Fruit fly (Drosophila melanogaster) whole organism, larva: ENCODE data around the gene CG42337.

Experiments used
- noc ChIP-seq: fragments of 200-800 bp; sonication (Bioruptor generic); optimal IDR thresholded peaks from 3 replicates; lab custom pipeline; 2019; ENCODE audit warnings: missing biosample characterization, mild to moderate bottlenecking, missing genetic modification characterization, moderate library complexity

Gene CG42337

DNA sequence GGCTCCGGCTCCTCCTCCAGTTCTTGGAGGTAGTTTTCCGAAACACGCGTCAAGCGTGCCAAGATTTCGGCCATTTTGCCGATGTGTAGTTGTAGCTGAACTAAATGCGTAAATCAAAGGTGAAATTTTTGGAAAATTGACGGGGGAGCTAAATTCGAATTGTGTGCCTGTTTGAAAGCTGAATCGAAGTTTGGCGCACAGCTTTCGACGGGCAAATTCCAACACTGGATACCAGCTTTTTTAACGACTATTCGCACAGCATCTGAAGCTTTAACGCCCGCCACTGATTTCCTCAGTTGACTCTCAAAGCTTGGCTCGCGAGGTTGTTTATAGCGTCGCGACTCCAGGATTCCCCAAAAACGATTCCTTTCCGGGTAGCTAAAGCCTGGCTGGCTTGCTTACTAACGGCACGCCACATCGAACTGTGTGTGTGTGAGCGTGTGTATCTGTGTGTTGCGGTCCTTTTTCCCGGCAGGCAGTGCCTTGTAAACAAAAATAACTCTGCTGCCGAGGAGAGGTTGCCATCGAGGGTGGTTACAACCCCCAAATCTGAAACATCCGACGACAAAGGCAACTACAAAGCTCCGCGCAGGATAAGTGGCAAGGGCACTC lies 16.9 kb upstream of the CG42337 start, which contains the start of the genes CG10510 and CG10508:
Gene CG10510 (minus strand): TSS at position 164 of the 612 bp plus-strand sequence.
Gene CG10508 (plus strand): TSS at position 295 of the 612 bp plus-strand sequence.
- TF ChIP-seq noc: no peak

DNA sequence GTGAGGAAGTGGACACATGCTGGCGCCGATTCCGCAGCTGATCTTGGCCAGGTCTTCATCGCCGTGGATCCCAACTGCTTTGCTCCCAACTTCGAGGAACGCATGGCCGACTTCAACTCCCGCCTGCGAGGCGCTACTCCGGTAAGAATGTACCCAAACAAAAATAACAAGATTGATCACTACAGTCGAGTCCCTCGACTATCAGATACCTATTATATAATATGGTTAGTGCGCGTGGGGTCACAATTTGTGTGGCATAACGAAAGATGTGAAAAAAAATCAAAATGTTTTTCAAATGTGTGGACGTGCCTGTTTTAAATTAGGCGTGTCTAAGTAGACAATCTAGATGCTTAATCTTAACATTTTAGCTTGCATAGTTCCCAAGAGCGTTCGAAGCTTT lies 13.3 kb upstream of the CG42337 start:
- no peak for TF ChIP-seq noc

DNA sequence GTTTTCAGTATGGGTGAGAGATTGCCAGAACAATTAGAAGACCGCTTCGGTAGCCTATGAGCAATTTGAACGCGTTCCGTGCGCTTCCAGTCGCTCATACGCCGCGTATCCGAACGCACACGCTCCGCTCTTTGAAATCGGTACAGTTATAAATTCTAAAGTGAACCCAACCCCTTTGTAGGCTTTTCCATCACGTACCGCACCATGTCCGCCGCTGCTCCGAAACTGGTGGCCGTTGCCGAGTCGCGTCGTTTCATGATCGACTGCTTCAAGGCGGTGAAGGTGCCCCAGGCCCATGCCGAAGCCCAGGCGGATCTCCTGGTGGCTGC lies 12.3 kb upstream of the CG42337 start:
- no peak for TF ChIP-seq noc

DNA sequence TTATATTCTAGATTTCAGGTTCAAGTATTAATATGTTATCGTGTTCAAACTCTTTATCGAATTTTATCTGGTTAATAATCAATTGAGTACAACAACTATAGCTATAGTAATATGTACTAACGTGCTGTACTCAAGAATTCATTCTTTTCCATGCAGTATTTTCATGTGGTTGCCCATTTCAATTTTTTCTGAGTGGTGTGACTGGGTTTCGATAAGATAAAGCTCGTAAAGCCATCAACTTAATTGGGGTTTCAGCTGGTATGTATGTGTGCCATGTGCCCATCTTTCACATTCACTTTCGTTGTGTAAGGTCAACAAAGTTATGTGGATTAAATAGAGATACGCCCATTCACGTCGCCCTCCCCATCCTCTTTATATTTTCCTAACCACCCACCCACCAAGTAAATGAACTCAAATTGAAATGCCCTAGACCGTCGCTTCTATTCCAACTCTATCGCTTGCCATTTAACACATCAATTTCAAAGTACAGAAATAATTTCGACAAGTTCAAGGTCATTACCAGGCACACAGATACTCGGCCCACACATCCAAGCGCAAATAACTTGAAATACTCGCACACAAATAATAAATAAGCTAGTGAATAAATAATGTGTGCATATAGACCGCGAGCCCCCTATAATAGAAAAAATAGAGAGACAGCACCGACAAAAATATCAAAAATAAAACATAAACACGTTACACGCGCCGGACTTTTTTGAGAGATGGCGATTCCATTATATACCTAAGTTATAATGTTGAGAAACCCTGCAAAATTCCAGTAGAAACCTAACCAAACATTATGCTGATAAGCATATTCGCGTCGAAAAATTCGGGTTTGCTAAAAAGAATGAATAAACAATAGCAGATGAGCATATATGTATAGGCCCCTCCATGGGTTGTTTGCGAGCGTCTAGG lies 11.7 kb upstream of the CG42337 start:
- peak; percentile 79 for TF ChIP-seq noc

DNA sequence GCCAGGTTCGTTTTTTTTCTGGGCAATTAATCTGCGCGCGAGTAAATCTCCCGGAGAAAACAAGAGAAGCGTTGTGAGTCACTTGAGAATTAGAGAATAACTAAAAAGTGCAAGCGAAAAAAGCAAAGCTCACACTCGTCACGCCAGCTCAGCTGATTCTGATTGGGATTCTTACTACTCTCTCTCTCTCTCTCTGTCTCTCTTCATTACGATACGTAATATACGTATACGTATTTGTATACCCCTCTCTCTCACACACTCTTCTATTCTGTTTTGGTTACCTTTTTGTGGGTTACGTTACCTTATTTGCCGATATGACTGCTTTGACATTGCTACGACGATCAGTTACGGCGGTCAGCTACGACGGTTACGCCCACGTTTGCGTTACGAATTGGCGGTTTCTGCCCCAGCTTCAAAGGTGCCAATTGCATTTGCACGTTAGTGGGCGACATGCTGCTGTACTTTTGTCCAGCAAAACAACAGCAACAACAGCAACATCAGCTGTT lies 9.7 kb upstream of the CG42337 start, which contains the start of the genes Targ1, CG10512 and Targ2:
Gene Targ1 (minus strand): TSS at position 106 of the 506 bp plus-strand sequence.
Gene CG10512 (plus strand): TSS at position 144 of the 506 bp plus-strand sequence.
Gene Targ2 (minus strand): TSS at position 456 of the 506 bp plus-strand sequence.
- no peak for TF ChIP-seq noc

DNA sequence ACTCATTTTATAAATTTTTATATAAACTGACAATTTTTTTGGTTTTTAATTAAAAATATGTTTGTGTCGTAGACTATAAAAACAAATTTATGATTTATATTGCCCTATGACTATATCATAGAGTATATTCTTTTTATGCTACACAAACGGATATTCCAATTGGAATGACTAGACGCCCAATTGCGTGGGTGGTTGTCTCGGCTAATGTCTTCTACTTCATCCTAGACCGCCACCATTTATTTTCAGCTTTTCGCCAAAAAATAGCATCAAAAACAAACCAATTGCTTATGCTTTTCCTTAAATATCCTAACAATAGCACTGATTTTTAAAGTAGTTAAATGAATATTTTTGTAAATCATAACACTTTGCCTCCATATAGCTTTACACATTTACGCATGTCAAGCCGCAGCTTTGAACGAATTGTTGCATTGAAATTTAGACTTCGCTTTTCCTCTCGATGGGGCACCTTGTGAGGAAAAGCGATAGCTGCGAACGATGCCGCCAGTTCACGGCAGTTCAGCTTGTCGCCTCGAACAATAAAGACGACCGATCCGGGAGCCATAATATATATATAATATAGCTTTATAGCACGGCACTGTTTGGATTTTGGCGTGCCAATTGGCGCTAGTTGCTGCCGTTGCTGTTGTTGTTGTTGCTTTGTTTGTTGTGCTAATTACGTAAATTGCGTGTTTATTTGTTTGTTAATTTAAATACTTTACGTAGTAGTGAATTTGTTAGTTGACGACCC lies 9.0 kb upstream of the CG42337 start:
- peak; percentile 3 for TF ChIP-seq noc

DNA sequence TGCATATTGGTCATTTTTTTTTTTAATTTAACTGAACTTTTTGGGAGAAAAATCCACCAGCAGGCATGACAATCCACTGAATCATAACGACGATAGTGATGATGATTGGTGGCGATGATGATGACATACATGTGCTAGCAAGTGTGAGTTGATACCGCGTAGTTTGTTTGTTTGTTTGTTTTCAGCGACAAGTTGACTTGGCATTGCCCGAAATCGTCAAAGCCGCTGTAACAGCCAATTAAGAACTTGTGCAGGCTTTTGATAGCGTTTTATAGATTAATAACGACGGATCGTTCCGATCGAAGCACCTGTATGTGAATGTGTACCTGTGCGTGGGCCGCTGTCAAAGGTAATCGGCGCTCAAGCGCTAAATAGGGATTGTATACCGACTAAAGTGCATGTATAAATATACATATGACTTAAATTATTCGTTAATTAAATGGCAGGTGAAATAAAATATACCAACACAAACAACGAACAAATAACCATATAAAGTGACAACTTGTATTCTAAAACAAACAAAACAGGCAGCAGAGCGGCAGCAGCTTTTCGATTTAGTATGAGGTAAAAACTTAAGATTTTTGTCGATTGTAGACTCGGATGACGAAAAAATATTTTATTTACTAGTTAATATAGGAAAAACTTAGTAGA lies 8.2 kb upstream of the CG42337 start:
- no peak for TF ChIP-seq noc

DNA sequence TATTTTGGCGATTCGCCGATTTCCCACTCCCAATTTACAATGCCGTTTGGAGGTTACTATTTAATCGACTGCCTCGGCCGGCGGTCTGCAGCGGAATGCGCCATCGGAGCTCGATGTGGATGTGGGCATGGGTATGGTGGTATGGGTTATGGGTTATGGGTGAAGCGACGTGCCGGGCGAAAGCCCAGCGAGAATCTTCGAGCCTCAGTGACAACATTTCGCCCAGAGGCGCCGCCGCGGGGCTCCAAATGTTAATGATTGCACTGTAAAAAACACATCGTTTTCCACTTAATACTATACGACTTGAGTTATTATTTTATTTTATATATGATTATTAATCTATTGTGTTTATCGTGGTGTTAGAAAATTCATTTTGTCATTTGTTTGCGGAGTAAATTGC lies 7.4 kb upstream of the CG42337 start:
- no peak for TF ChIP-seq noc

DNA sequence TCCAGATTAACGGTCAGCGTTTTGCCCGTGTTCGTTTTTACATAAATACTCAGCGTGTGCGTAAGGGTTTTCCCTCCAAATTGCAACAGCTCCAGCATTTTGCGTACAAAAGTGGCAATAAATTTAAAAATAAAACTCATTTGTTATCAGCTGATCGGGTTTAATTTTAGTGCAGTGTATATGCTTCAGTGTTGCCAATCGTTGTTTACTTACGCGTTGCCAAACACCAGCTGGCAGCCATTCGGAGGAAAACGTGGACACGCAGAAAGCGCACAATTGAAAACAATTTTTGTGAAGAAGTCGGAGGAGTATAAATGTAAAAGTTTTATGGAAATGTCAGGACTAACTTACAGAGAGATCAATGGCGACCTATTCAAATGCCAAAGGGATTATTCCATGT lies 3.4 kb upstream of the CG42337 start, which contains the start of the genes Targ3 and park:
Gene Targ3 (plus strand): TSS at position 269 of the 400 bp plus-strand sequence.
Gene park (minus strand): TSS at position 291 of the 400 bp plus-strand sequence.
- TF ChIP-seq noc: no peak

DNA sequence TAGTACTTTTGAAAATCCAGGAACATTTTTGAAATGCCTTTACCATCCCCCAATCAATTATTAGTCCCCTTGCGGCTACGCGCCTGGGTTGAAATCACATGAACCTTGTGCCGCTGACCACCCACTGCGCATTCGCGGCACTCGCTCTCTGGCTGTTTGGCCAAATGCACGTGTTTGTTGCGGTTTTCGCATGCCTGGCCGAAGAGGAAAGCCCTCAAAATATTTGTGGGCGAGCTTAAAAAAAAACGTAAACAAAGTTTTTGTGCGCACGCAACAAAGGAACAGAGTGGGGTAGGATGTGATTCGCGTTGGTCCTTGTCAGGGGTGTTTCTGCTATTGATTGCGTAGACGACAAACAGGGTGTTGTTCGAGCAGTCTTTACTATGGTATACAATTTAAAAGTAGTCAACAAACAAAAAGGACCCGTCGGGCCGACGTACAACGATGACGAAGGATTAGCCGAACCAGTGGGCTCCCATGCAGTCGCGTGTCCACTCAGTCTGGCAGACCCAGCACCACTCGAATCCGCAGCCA lies 1.3 kb upstream of the CG42337 start:
- no peak for TF ChIP-seq noc

DNA sequence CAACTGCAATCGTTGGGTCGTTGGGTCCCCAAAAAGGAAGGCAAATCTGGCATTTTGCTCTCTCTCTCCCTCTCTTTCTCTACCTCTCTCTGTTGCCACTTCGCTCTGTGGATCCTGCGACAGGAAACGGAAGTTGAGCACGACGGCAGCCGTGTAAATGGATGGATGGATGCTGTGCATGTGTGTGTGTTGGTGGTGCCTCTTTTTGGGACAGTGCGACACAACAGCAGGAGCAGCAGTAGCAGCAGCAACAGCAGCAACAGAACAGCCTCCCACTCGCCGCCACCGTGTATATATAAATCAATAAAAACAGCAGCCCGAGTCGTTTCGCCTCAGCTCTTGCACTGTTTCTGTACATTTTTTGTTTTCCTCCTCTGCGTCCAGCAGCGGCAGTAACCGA lies 1.1 kb downstream of the CG42337 start:
- no peak for TF ChIP-seq noc

DNA sequence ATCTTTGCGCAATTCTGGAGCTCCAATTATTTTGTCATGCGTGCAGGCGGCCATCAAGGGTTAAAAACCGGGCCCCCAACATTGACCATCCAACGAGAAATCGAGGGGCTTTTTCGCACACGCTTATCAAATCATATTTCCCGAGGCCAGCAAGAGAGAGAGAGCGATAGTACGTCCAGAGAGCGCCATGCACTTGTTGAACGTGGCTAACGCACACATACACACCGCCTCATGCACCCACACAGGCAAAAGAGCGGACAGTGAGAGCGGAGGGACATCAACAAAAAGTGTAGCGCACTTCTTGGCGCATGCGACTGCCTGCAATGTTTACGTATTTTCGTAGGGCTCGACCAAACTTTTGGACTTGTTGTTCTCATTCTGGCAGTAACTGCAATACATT lies 6.7 kb downstream of the CG42337 start:
- TF ChIP-seq noc: no peak

DNA sequence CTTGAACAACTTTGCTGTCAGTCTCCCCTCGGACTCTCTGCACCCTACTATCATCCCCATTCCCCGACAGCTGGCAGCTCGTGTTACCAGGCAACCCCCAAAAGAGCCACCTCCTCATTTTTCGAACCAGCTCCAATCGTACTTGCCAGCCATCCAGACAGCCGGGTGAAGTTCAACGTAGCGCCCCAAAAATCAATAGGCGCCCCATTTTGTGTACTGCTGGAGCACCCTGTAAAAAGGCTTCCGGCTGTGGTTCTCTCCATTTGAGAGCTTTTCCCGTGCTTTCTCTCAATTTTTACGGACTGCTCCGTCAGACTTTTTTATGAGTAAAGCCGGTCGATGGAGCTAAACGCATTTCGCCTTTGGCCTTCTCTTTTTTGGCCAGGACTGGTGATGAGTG lies 7.5 kb downstream of the CG42337 start:
- TF ChIP-seq noc: no peak

DNA sequence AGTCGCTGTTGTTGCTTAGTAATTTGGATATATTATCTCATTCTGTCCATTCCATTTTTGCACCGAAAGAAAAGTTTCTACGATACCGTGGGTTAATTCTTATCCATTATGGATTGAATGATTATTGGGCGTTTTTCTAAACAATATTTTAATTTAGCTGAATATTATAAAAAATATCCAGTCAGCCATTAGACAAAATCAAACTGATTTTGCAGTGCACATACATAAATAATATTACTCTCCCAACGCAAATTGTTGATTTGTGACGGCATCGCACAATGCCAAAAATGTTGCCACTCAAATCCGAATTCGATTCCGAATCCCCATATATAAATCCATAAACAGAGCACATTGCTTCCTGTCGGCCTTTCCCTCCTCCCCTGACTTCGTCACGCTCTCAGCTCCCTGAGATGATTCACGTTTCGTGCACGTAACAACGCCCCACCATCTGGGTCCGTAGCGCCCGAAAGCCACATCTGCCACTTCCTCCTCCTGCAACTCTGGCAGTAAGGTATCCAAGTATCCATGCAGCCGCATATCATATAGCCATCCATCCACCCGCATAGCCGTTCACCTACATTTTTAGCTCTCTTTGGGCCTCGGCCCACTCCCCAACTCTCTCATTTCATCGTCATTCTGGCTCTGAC lies 16.1 kb downstream of the CG42337 start:
- peak; percentile 71 for TF ChIP-seq noc

DNA sequence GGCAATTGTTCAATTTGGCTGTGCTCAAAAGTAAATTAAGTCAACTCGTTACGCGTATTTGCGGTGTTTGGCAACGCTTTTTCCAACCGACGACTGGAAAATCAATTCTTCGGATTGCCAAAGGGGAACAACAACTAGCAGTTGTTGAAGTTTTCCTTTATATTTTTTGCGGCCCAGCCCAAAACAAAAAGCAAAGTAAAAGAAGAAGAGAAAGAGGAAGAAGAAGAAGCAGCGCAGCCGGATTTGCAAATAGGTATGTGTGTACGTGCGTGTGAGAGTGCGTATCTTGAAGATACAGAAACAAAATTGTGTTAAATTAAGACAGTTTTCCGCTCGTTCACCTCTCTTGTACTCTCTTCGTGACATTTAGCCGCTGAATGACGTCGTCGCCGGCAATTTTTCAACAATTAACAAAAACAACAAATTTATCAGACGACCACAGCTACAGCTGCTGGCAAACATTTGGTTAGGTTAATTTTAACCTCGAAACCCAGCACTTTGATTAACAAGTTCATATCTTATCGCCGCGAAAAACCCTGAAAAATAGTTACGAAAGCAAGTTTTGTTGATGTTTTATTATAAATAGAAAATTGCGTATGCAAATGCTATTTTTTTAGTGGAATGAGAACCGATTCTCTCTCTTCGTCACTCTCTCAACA lies 16.8 kb downstream of the CG42337 start:
- no peak for TF ChIP-seq noc
